Worm (Caenorhabditis elegans) whole organism, late embryonic: Measurements from ENCODE around the gene K01A6.7.
A peak's percentile ranks its signal among the peaks of the same experiment; 100 is the strongest.

Experiments
- C08G9.2 ChIP-seq: sonication (generic microtip); optimal IDR thresholded peaks from 2 replicates; lab custom pipeline; 2016; ENCODE audit warnings: mild to moderate bottlenecking, missing genetic modification characterization, moderate library complexity, missing compliant biosample characterization
- F13H6.1 ChIP-seq: sonication (generic microtip); optimal IDR thresholded peaks from 2 replicates; lab custom pipeline; 2016; ENCODE audit warnings: missing genetic modification characterization, missing compliant biosample characterization
- Y22D7AL.16 ChIP-seq: sonication (generic microtip); optimal IDR thresholded peaks from 2 replicates; lab custom pipeline; 2016; ENCODE audit warnings: missing genetic modification characterization, missing compliant biosample characterization
- ahr-1 ChIP-seq: sonication (generic microtip); optimal IDR thresholded peaks from 2 replicates; lab custom pipeline; 2016; ENCODE audit warnings: missing genetic modification characterization, missing compliant biosample characterization
- ceh-14 ChIP-seq: sonication (generic microtip); optimal IDR thresholded peaks from 2 replicates; lab custom pipeline; 2016; ENCODE audit warnings: missing genotype, missing genetic modification characterization, missing compliant biosample characterization
- ceh-18 ChIP-seq: sonication (generic microtip); optimal IDR thresholded peaks from 2 replicates; lab custom pipeline; 2016; ENCODE audit warnings: missing genetic modification characterization, missing compliant biosample characterization
- ceh-30 ChIP-seq: fragments of 150-350 bp; optimal IDR thresholded peaks from 2 replicates; lab custom pipeline; 2014; ENCODE audit warnings: missing biosample characterization, missing genetic modification characterization
- ceh-34 ChIP-seq: sonication (generic microtip); optimal IDR thresholded peaks from 2 replicates; lab custom pipeline; 2016; ENCODE audit warnings: mild to moderate bottlenecking, missing genetic modification characterization, missing compliant biosample characterization
- ceh-45 ChIP-seq: fragments of 200-800 bp; sonication (Bioruptor generic); IDR thresholded peaks from 2 replicates; pipeline ENCODE4 v1.3.6; 2022; ENCODE audit warnings: missing genetic modification reagents, missing genetic modification characterization, missing compliant biosample characterization
- ceh-6 ChIP-seq: fragments of 200-800 bp; sonication (Bioruptor generic); optimal IDR thresholded peaks from 2 replicates; lab custom pipeline; 2018; ENCODE audit warnings: mild to moderate bottlenecking, missing genetic modification characterization, missing compliant biosample characterization
- dmd-4 ChIP-seq: sonication (generic microtip); optimal IDR thresholded peaks from 2 replicates; lab custom pipeline; 2016; ENCODE audit warnings: borderline replicate concordance, missing genetic modification characterization, missing compliant biosample characterization
- dve-1 ChIP-seq: sonication (generic microtip); optimal IDR thresholded peaks from 2 replicates; lab custom pipeline; 2017; ENCODE audit warnings: antibody characterized with exemption, mild to moderate bottlenecking, missing genetic modification characterization, missing compliant biosample characterization
- elt-2 ChIP-seq: sonication (generic microtip); optimal IDR thresholded peaks from 2 replicates; lab custom pipeline; 2016; ENCODE audit warnings: missing genetic modification reagents, missing genetic modification characterization, missing compliant biosample characterization
- elt-4 ChIP-seq: sonication (generic microtip); optimal IDR thresholded peaks from 2 replicates; lab custom pipeline; 2016; ENCODE audit warnings: missing genetic modification characterization, missing compliant biosample characterization
- ets-4 ChIP-seq: sonication (generic microtip); optimal IDR thresholded peaks from 2 replicates; lab custom pipeline; 2016; ENCODE audit warnings: missing genetic modification characterization, missing compliant biosample characterization
- eyg-1 ChIP-seq: sonication (generic microtip); optimal IDR thresholded peaks from 2 replicates; lab custom pipeline; 2016; ENCODE audit warnings: missing genotype, missing genetic modification characterization, missing compliant biosample characterization
- fkh-10 ChIP-seq: fragments of 150-350 bp; optimal IDR thresholded peaks from 2 replicates; lab custom pipeline; 2014; ENCODE audit warnings: missing biosample characterization, missing genetic modification reagents, missing genetic modification characterization
- hlh-13 ChIP-seq: fragments of 200-800 bp; sonication (Bioruptor generic); optimal IDR thresholded peaks from 2 replicates; lab custom pipeline; 2018; ENCODE audit warnings: mild to moderate bottlenecking, missing genetic modification characterization, missing compliant biosample characterization
- hlh-15 ChIP-seq: sonication (generic microtip); optimal IDR thresholded peaks from 2 replicates; lab custom pipeline; 2016; ENCODE audit warnings: missing genetic modification characterization, missing compliant biosample characterization
- hlh-30 ChIP-seq: sonication (generic microtip); optimal IDR thresholded peaks from 2 replicates; lab custom pipeline; 2017; ENCODE audit warnings: antibody characterized with exemption, missing genetic modification characterization, missing compliant biosample characterization; ENCODE audit not compliant: insufficient read depth
- lim-6 ChIP-seq: sonication (generic microtip); optimal IDR thresholded peaks from 2 replicates; lab custom pipeline; 2016; ENCODE audit warnings: missing genetic modification characterization, missing compliant biosample characterization
- lin-11 ChIP-seq: fragments of 200-800 bp; sonication (Bioruptor generic); optimal IDR thresholded peaks from 2 replicates; lab custom pipeline; 2018; ENCODE audit warnings: mild to moderate bottlenecking, missing genetic modification characterization, missing compliant biosample characterization
- madf-2 ChIP-seq: sonication (generic microtip); optimal IDR thresholded peaks from 2 replicates; lab custom pipeline; 2017; ENCODE audit warnings: missing genetic modification characterization, missing compliant biosample characterization
- mec-3 ChIP-seq: sonication (generic microtip); optimal IDR thresholded peaks from 2 replicates; lab custom pipeline; 2016; ENCODE audit warnings: borderline replicate concordance, missing genetic modification characterization, missing compliant biosample characterization
- nfya-1 ChIP-seq: sonication (generic microtip); optimal IDR thresholded peaks from 2 replicates; lab custom pipeline; 2017; ENCODE audit warnings: missing genetic modification characterization, mild to moderate bottlenecking, missing compliant biosample characterization, antibody characterized with exemption, moderate library complexity
- pag-3 ChIP-seq: sonication (generic microtip); optimal IDR thresholded peaks from 2 replicates; lab custom pipeline; 2016; ENCODE audit warnings: missing compliant biosample characterization, missing genetic modification characterization, borderline replicate concordance
- pat-9 ChIP-seq: fragments of 200-800 bp; sonication (Bioruptor generic); optimal IDR thresholded peaks from 2 replicates; lab custom pipeline; 2018; ENCODE audit warnings: mild to moderate bottlenecking, missing genetic modification characterization, moderate library complexity, missing compliant biosample characterization
- pax-1 ChIP-seq: fragments of 150-350 bp; optimal IDR thresholded peaks from 2 replicates; lab custom pipeline; 2014; ENCODE audit warnings: missing biosample characterization, missing genetic modification characterization
- pha-2 ChIP-seq: sonication (generic microtip); optimal IDR thresholded peaks from 2 replicates; lab custom pipeline; 2017; ENCODE audit warnings: mild to moderate bottlenecking, missing genetic modification characterization, missing compliant biosample characterization
- pros-1 ChIP-seq: fragments of 150-350 bp; optimal IDR thresholded peaks from 2 replicates; lab custom pipeline; 2014; ENCODE audit warnings: missing biosample characterization, missing genetic modification reagents, missing genetic modification characterization
- sox-4 ChIP-seq: sonication (generic microtip); optimal IDR thresholded peaks from 2 replicates; lab custom pipeline; 2017; ENCODE audit warnings: mild to moderate bottlenecking, missing genetic modification characterization, inconsistent platforms, missing compliant biosample characterization
- ttx-3 ChIP-seq: sonication (generic microtip); optimal IDR thresholded peaks from 2 replicates; lab custom pipeline; 2016; ENCODE audit warnings: missing genetic modification reagents, missing genetic modification characterization, missing compliant biosample characterization
- unc-55 ChIP-seq: sonication (generic microtip); optimal IDR thresholded peaks from 2 replicates; lab custom pipeline; 2017; ENCODE audit warnings: missing biosample characterization, missing genetic modification reagents, missing genetic modification characterization
- zip-5 ChIP-seq: sonication (generic microtip); optimal IDR thresholded peaks from 2 replicates; lab custom pipeline; 2016; ENCODE audit warnings: missing genetic modification characterization, missing compliant biosample characterization
- ztf-16 ChIP-seq: sonication (generic microtip); optimal IDR thresholded peaks from 2 replicates; lab custom pipeline; 2017; ENCODE audit warnings: missing genetic modification characterization, missing compliant biosample characterization

The K01A6.7 gene

ce11 chrIV:11755003-11755402 is 16.6 kb upstream of the K01A6.7 start, which contains the start of gene T12A7.10:
T12A7.10 (minus strand) TSS chrIV:11755103.
- TF ChIP-seq pax-1 (tag; lab: Kevin White, UChicago) (no peak), dve-1 (tag; lab: Kevin White, UChicago) (no peak), elt-2 (tag; lab: Kevin White, UChicago) (no peak), C08G9.2 (tag; lab: Kevin White, UChicago) (no peak), F13H6.1 (tag; lab: Kevin White, UChicago) (no peak), ceh-30 (no peak), nfya-1 (no peak), lin-11 (tag; lab: Kevin White, UChicago) (no peak), ztf-16 (no peak), hlh-13 (GFP tag; lab: Kevin White, UChicago) (no peak), ceh-6 (no peak), ceh-14 (tag; lab: Kevin White, UChicago) (no peak), mec-3 (tag; lab: Kevin White, UChicago) (no peak), hlh-30 (tag; lab: Kevin White, UChicago) (no peak), unc-55 (no peak), dmd-4 (tag; lab: Kevin White, UChicago) (no peak)

- TF ChIP-seq pag-3 (tag; lab: Kevin White, UChicago) (no peak), eyg-1 (tag; lab: Kevin White, UChicago) (no peak), madf-2 (tag; lab: Kevin White, UChicago) (no peak), pros-1 (tag; lab: Kevin White, UChicago) (no peak), fkh-10 (GFP tag; lab: Kevin White, UChicago) (no peak), elt-4 (tag; lab: Kevin White, UChicago) (no peak), zip-5 (tag; lab: Kevin White, UChicago) (no peak), C08G9.2 (tag; lab: Kevin White, UChicago) (no peak), ceh-6 (no peak), hlh-15 (tag; lab: Kevin White, UChicago) (no peak), ahr-1 (tag; lab: Kevin White, UChicago) (no peak), sox-4 (no peak), pha-2 (no peak), ets-4 (tag; lab: Kevin White, UChicago) (no peak)
These were observed 16.0 kb upstream of the K01A6.7 start, which contains the start of gene scl-18 for ce11 chrIV:11754328-11754727. scl-18 (minus strand) TSS chrIV:11754428.

- TF ChIP-seq ets-4 (tag; lab: Kevin White, UChicago) (no peak), pax-1 (tag; lab: Kevin White, UChicago) (no peak), lin-11 (tag; lab: Kevin White, UChicago) (no peak), ttx-3 (tag; lab: Kevin White, UChicago) (no peak), lim-6 (tag; lab: Kevin White, UChicago) (no peak), ceh-18 (tag; lab: Kevin White, UChicago) (peak; percentile 15), madf-2 (tag; lab: Kevin White, UChicago) (no peak), fkh-10 (GFP tag; lab: Kevin White, UChicago) (no peak)
These were observed 10.5 kb upstream of the K01A6.7 start, which contains the start of gene T12A7.6 for ce11 chrIV:11748852-11749251. T12A7.6 (plus strand) TSS chrIV:11749220.

ce11 chrIV:11745340-11745739 is 7.0 kb upstream of the K01A6.7 start, which contains the start of gene gem-4:
gem-4 (plus strand) TSS chrIV:11745640.
- TF ChIP-seq elt-4 (tag; lab: Kevin White, UChicago) (no peak), Y22D7AL.16 (tag; lab: Kevin White, UChicago) (no peak), ceh-30 (no peak), pros-1 (tag; lab: Kevin White, UChicago) (no peak), pat-9 (tag; lab: Kevin White, UChicago) (no peak), ceh-34 (no peak), ceh-45 (GFP tag; lab: Robert Waterston, UW) (no peak), pha-2 (no peak), F13H6.1 (tag; lab: Kevin White, UChicago) (no peak), ceh-18 (tag; lab: Kevin White, UChicago) (no peak)
